Fruit fly (Drosophila melanogaster): ENCODE results near the gene Taf9.

The Taf9 gene

dm6 chrX:17860711-17861110, 18.8 kb downstream of the Taf9 start, which contains the start of the genes Arp8 and CG6769:
Arp8 (minus strand) TSS chrX:17860800.
CG6769 (plus strand) TSS chrX:17861002.
- TF ChIP-seq noc (tag; optimal IDR thresholded peaks at IDR 0.05): no peak

- no peak for TF ChIP-seq noc (tag; optimal IDR thresholded peaks at IDR 0.05)
These were observed 23.1 kb downstream of the Taf9 start for dm6 chrX:17865103-17865502.

dm6 chrX:17870614-17871394, 28.8 kb downstream of the Taf9 start:
- no peak for TF ChIP-seq noc (tag; optimal IDR thresholded peaks at IDR 0.05)

- no peak for TF ChIP-seq noc (tag; optimal IDR thresholded peaks at IDR 0.05)
These were observed 30.3 kb downstream of the Taf9 start for dm6 chrX:17872310-17872709.

dm6 chrX:17873329-17873728, 31.4 kb downstream of the Taf9 start:
- TF ChIP-seq noc (tag; optimal IDR thresholded peaks at IDR 0.05): no peak

dm6 chrX:17875014-17875589, 33.1 kb downstream of the Taf9 start:
- no peak for TF ChIP-seq noc (tag; optimal IDR thresholded peaks at IDR 0.05)

dm6 chrX:17875695-17876094, 33.7 kb downstream of the Taf9 start:
- no peak for TF ChIP-seq noc (tag; optimal IDR thresholded peaks at IDR 0.05)

dm6 chrX:17876518-17876917, 34.6 kb downstream of the Taf9 start:
- no peak for TF ChIP-seq noc (tag; optimal IDR thresholded peaks at IDR 0.05)

- no peak for TF ChIP-seq noc (tag; optimal IDR thresholded peaks at IDR 0.05)
These were observed 36.0 kb downstream of the Taf9 start for dm6 chrX:17877974-17878373.

- no peak for TF ChIP-seq noc (tag; optimal IDR thresholded peaks at IDR 0.05)
These were observed 36.7 kb downstream of the Taf9 start for dm6 chrX:17878632-17879033.

- no peak for TF ChIP-seq noc (tag; optimal IDR thresholded peaks at IDR 0.05)
These were observed 37.4 kb downstream of the Taf9 start for dm6 chrX:17879211-17879897.

dm6 chrX:17880269-17880889, 38.4 kb downstream of the Taf9 start:
- TF ChIP-seq noc (tag; optimal IDR thresholded peaks at IDR 0.05): peak; percentile 99

dm6 chrX:17881138-17882121, 39.5 kb downstream of the Taf9 start:
- TF ChIP-seq noc (tag; optimal IDR thresholded peaks at IDR 0.05): peak; percentile 91

dm6 chrX:17882769-17883168, 40.8 kb downstream of the Taf9 start:
- TF ChIP-seq noc (tag; optimal IDR thresholded peaks at IDR 0.05): no peak

- no peak for TF ChIP-seq noc (tag; optimal IDR thresholded peaks at IDR 0.05)
These were observed 41.5 kb downstream of the Taf9 start, which contains the start of gene CG12985 for dm6 chrX:17883418-17883817. CG12985 (plus strand) TSS chrX:17883718.

Data from whole organism, larva.